Worm (Caenorhabditis elegans) whole organism, young adult: ENCODE results near the gene F35A5.2.

Experiments used
- efl-1 ChIP-seq: fragments of 150-350 bp; optimal IDR thresholded peaks from 2 replicates; lab custom pipeline; 2014; ENCODE audit warnings: missing biosample characterization, missing genetic modification reagents, missing genetic modification characterization
- fkh-3 ChIP-seq: sonication (generic microtip); optimal IDR thresholded peaks from 2 replicates; lab custom pipeline; 2016; ENCODE audit warnings: mild to moderate bottlenecking, missing genetic modification characterization, missing compliant biosample characterization
- hrde-1 ChIP-seq: sonication (generic microtip); optimal IDR thresholded peaks from 2 replicates; lab custom pipeline; 2016; ENCODE audit warnings: missing genetic modification characterization, mild to moderate bottlenecking, missing compliant biosample characterization, moderate library complexity, missing genotype, missing genetic modification reagents, borderline replicate concordance
- mel-28 ChIP-seq: sonication (generic microtip); optimal IDR thresholded peaks from 2 replicates; lab custom pipeline; 2016; ENCODE audit warnings: borderline replicate concordance, mild to moderate bottlenecking, missing genetic modification characterization, missing compliant biosample characterization
- nhr-120 ChIP-seq: fragments of 200-800 bp; sonication (Bioruptor generic); IDR thresholded peaks from 2 replicates; pipeline ENCODE4 v1.3.6; 2022; ENCODE audit warnings: missing genetic modification characterization, missing compliant biosample characterization
- pha-4 ChIP-seq: fragments of 150-350 bp; sonication (generic microtip); optimal IDR thresholded peaks from 2 replicates; lab custom pipeline; 2014; ENCODE audit warnings: missing biosample characterization, missing genetic modification reagents, missing genetic modification characterization
- unc-62 ChIP-seq: fragments of 150-350 bp; optimal IDR thresholded peaks from 2 replicates; lab custom pipeline; 2014; ENCODE audit warnings: missing biosample characterization, missing genetic modification reagents, missing genetic modification characterization
- ztf-3 ChIP-seq: fragments of 200-800 bp; sonication (Bioruptor generic); optimal IDR thresholded peaks from 2 replicates; lab custom pipeline; 2018; ENCODE audit warnings: mild to moderate bottlenecking, missing genetic modification characterization, missing compliant biosample characterization

- no peak for TF ChIP-seq hrde-1 (tag; lab: Kevin White, UChicago)
- TF ChIP-seq mel-28 = no peak
- no peak for TF ChIP-seq pha-4 (tag; lab: Kevin White, UChicago)
- no peak for TF ChIP-seq ztf-3 (GFP tag; lab: Kevin White, UChicago)
- TF ChIP-seq fkh-3 (tag; lab: Kevin White, UChicago) = no peak
- no peak for TF ChIP-seq nhr-120
- TF ChIP-seq unc-62 (GFP tag; lab: Kevin White, UChicago) = no peak
- no peak for TF ChIP-seq efl-1
Observed at ce11 chrX:3826172-3826571, 21.2 kb downstream of the F35A5.2 start.
